Worm (Caenorhabditis elegans) whole organism, L4 larva: ENCODE data around the gene mmab-1.

Source experiments
- F26F4.8 ChIP-seq: fragments of 200-800 bp; sonication (Bioruptor generic); conservative IDR thresholded peaks from 2 replicates; pipeline ENCODE4 v1.3.6; 2022; ENCODE audit warnings: missing genetic modification characterization, missing compliant biosample characterization
- F49E8.2 ChIP-seq: sonication (generic microtip); optimal IDR thresholded peaks from 2 replicates; lab custom pipeline; 2016; ENCODE audit warnings: missing compliant biosample characterization, mild to moderate bottlenecking, missing genetic modification characterization, borderline replicate concordance
- aha-1 ChIP-seq: fragments of 150-350 bp; peaks from one replicate; lab custom pipeline; 2014; ENCODE audit warnings: missing biosample characterization, missing genetic modification characterization
- arid-1 ChIP-seq: fragments of 200-800 bp; sonication (Bioruptor generic); conservative IDR thresholded peaks from 2 replicates; pipeline ENCODE4 v1.3.6; 2022; ENCODE audit warnings: missing genetic modification reagents, missing genetic modification characterization, missing compliant biosample characterization
- attf-4 ChIP-seq: sonication (generic microtip); optimal IDR thresholded peaks from 3 replicates; lab custom pipeline; 2017; ENCODE audit warnings: missing biosample characterization, missing genetic modification characterization
- ceh-32 ChIP-seq: sonication (generic microtip); optimal IDR thresholded peaks from 2 replicates; lab custom pipeline; 2016; ENCODE audit warnings: mild to moderate bottlenecking, missing genetic modification characterization, missing compliant biosample characterization; ENCODE audit not compliant: poor library complexity
- ceh-62 ChIP-seq: sonication (generic microtip); optimal IDR thresholded peaks from 2 replicates; lab custom pipeline; 2017; ENCODE audit warnings: missing biosample characterization, missing genetic modification characterization
- daf-19 ChIP-seq: fragments of 200-800 bp; sonication (Bioruptor generic); conservative IDR thresholded peaks from 2 replicates; pipeline ENCODE4 v1.3.6; 2022; ENCODE audit warnings: missing genetic modification characterization, missing compliant biosample characterization
- daf-8 ChIP-seq: fragments of 200-800 bp; sonication (Bioruptor generic); IDR thresholded peaks from 2 replicates; pipeline ENCODE4 v1.3.6; 2022; ENCODE audit warnings: missing genetic modification characterization, missing compliant biosample characterization
- dmd-9 ChIP-seq: fragments of 200-800 bp; sonication (Bioruptor generic); IDR thresholded peaks from 2 replicates; pipeline ENCODE4 v1.3.6; 2022; ENCODE audit warnings: missing genetic modification reagents, missing genetic modification characterization, missing compliant biosample characterization
- duxl-1 ChIP-seq: sonication (generic microtip); optimal IDR thresholded peaks from 2 replicates; lab custom pipeline; 2016; ENCODE audit warnings: mild to moderate bottlenecking, missing genetic modification characterization, moderate library complexity, missing compliant biosample characterization; ENCODE audit not compliant: poor library complexity
- egl-43 ChIP-seq: fragments of 200-800 bp; sonication (Bioruptor generic); IDR thresholded peaks from 2 replicates; pipeline ENCODE4 v1.3.6; 2022; ENCODE audit warnings: missing genetic modification reagents, missing genetic modification characterization, missing compliant biosample characterization
- gei-8 ChIP-seq: fragments of 200-800 bp; sonication (Bioruptor generic); optimal IDR thresholded peaks from 2 replicates; lab custom pipeline; 2018; ENCODE audit warnings: mild to moderate bottlenecking, missing genetic modification characterization, missing compliant biosample characterization
- hif-1 ChIP-seq, 2 experiments: sonication (generic microtip); optimal IDR thresholded peaks; 2 replicates each; lab custom pipeline; 2016 to 2017; ENCODE audit warnings: missing compliant biosample characterization in 2 of 2, missing genetic modification characterization in 2 of 2, missing genetic modification reagents in 2 of 2, missing genotype in 2 of 2, mild to moderate bottlenecking in 1 of 2
- hlh-30 ChIP-seq: sonication (generic microtip); optimal IDR thresholded peaks from 2 replicates; lab custom pipeline; 2017; ENCODE audit warnings: antibody characterized with exemption, mild to moderate bottlenecking, missing genetic modification characterization, missing compliant biosample characterization; ENCODE audit not compliant: insufficient read depth
- hmg-1.1 ChIP-seq: fragments of 200-800 bp; sonication (Bioruptor generic); IDR thresholded peaks from 2 replicates; pipeline ENCODE4 v1.3.6; 2022; ENCODE audit warnings: missing genetic modification reagents, missing genetic modification characterization, missing compliant biosample characterization
- jun-1 ChIP-seq: fragments of 150-350 bp; optimal IDR thresholded peaks from 2 replicates; lab custom pipeline; 2014; ENCODE audit warnings: missing biosample characterization, missing genetic modification reagents, missing genetic modification characterization
- lin-29 ChIP-seq: fragments of 200-800 bp; sonication (Bioruptor generic); IDR thresholded peaks from 2 replicates; pipeline ENCODE4 v1.3.6; 2022; ENCODE audit warnings: missing genetic modification reagents, missing genetic modification characterization, missing compliant biosample characterization
- lin-38 ChIP-seq: fragments of 200-800 bp; sonication (Bioruptor generic); IDR thresholded peaks from 2 replicates; pipeline ENCODE4 v1.3.6; 2022; ENCODE audit warnings: missing genetic modification reagents, missing genetic modification characterization, missing compliant biosample characterization
- lin-39 ChIP-seq: fragments of 150-350 bp; optimal IDR thresholded peaks from 2 replicates; lab custom pipeline; 2014; ENCODE audit warnings: missing biosample characterization, missing genetic modification reagents, missing genetic modification characterization
- mdt-29 ChIP-seq: fragments of 200-800 bp; sonication (Bioruptor generic); IDR thresholded peaks from 2 replicates; pipeline ENCODE4 v1.3.6; 2022; ENCODE audit warnings: missing genetic modification reagents, missing genetic modification characterization, missing compliant biosample characterization
- mep-1 ChIP-seq: fragments of 150-350 bp; sonication (generic microtip); optimal IDR thresholded peaks from 3 replicates; lab custom pipeline; 2014; ENCODE audit warnings: missing biosample characterization, missing genetic modification characterization
- mes-2 ChIP-seq: sonication (generic microtip); optimal IDR thresholded peaks from 2 replicates; lab custom pipeline; 2016; ENCODE audit warnings: missing genotype, mild to moderate bottlenecking, missing genetic modification characterization, missing compliant biosample characterization; ENCODE audit not compliant: poor library complexity, severe bottlenecking
- mxl-3 ChIP-seq: fragments of 200-800 bp; sonication (Bioruptor generic); optimal IDR thresholded peaks from 2 replicates; lab custom pipeline; 2018; ENCODE audit warnings: mild to moderate bottlenecking, missing genetic modification characterization, missing compliant biosample characterization
- nhr-10 ChIP-seq: fragments of 150-350 bp; optimal IDR thresholded peaks from 2 replicates; lab custom pipeline; 2014; ENCODE audit warnings: missing biosample characterization, missing genetic modification characterization
- nhr-102 ChIP-seq: sonication (generic microtip); optimal IDR thresholded peaks from 2 replicates; lab custom pipeline; 2016; ENCODE audit warnings: mild to moderate bottlenecking, missing genetic modification characterization, moderate library complexity, missing compliant biosample characterization
- nhr-111 ChIP-seq: fragments of 200-800 bp; sonication (Bioruptor generic); optimal IDR thresholded peaks from 2 replicates; lab custom pipeline; 2018; ENCODE audit warnings: mild to moderate bottlenecking, missing genetic modification characterization, missing compliant biosample characterization
- nhr-77 ChIP-seq: fragments of 150-350 bp; optimal IDR thresholded peaks from 2 replicates; lab custom pipeline; 2014; ENCODE audit warnings: missing biosample characterization, missing genetic modification characterization
- pqm-1 ChIP-seq: sonication (generic microtip); optimal IDR thresholded peaks from 2 replicates; lab custom pipeline; 2017; ENCODE audit warnings: missing biosample characterization, missing genetic modification characterization
- snpc-1.2 ChIP-seq: fragments of 200-800 bp; sonication (Bioruptor generic); IDR thresholded peaks from 2 replicates; pipeline ENCODE4 v1.3.6; 2022; ENCODE audit warnings: missing genetic modification reagents, missing genetic modification characterization, missing compliant biosample characterization
- spr-1 ChIP-seq: sonication (generic microtip); optimal IDR thresholded peaks from 2 replicates; lab custom pipeline; 2016; ENCODE audit warnings: mild to moderate bottlenecking, missing genetic modification characterization, missing compliant biosample characterization
- tag-97 ChIP-seq: fragments of 200-800 bp; sonication (Bioruptor generic); IDR thresholded peaks from 2 replicates; pipeline ENCODE4 v1.3.6; 2022; ENCODE audit warnings: missing genetic modification characterization, missing compliant biosample characterization
- unc-130 ChIP-seq: sonication (generic microtip); optimal IDR thresholded peaks from 2 replicates; lab custom pipeline; 2016; ENCODE audit warnings: missing genetic modification reagents, missing genetic modification characterization, missing compliant biosample characterization
- unc-39 ChIP-seq: sonication (generic microtip); optimal IDR thresholded peaks from 2 replicates; lab custom pipeline; 2017; ENCODE audit warnings: missing biosample characterization, missing genetic modification characterization
- unc-62 ChIP-seq, 3 experiments: fragments of 150-350 bp in 1 of 3; sonication (generic microtip); optimal IDR thresholded peaks in 2 of 3; peaks in 1 of 3; 1 replicate in 1 of 3; 2 replicates in 2 of 3; lab custom pipeline; 2014 to 2017; ENCODE audit warnings: missing biosample characterization in 3 of 3, missing genetic modification characterization in 3 of 3, missing genetic modification reagents in 3 of 3, missing genotype in 1 of 3
- zfp-2 ChIP-seq: sonication (generic microtip); optimal IDR thresholded peaks from 2 replicates; lab custom pipeline; 2016; ENCODE audit warnings: mild to moderate bottlenecking, missing genetic modification characterization, missing compliant biosample characterization
- zfp-3 ChIP-seq: fragments of 200-800 bp; sonication (Bioruptor generic); conservative IDR thresholded peaks from 2 replicates; pipeline ENCODE4 v1.3.6; 2022; ENCODE audit warnings: missing genetic modification reagents, missing genetic modification characterization, missing compliant biosample characterization
- zip-2 ChIP-seq: fragments of 150-350 bp; optimal IDR thresholded peaks from 2 replicates; lab custom pipeline; 2014; ENCODE audit warnings: missing biosample characterization, missing genetic modification characterization
- ztf-11 ChIP-seq: fragments of 150-350 bp; optimal IDR thresholded peaks from 2 replicates; lab custom pipeline; 2014; ENCODE audit warnings: missing biosample characterization, missing genetic modification characterization
- ztf-7 ChIP-seq: fragments of 150-350 bp; optimal IDR thresholded peaks from 2 replicates; lab custom pipeline; 2014; ENCODE audit warnings: missing biosample characterization, missing genetic modification characterization

The mmab-1 gene

DNA sequence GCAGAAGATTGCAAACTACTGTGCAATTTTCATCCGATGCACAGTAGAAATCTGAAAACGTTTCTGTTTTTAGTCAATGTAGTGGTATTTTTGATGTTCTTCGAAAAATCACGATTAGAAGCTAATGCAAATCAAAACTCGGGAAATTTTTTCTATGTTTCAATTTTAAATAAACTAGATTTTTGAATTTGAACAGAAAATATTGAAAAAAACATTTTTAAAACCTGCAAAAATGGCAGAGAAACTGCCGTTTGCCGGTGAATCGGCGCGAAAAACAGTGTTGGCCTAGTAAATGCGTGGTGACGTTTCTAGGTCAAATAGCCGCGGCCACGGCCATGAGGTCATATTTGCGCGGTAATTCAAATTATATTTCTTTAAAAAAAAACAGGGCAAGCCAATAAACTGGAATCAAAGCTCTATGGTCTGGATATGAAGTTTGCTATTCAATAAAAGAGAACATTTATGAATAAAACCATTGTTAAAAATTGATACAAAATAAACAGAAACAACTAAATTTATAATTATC is 8.3 kb upstream of the mmab-1 start, which contains the start of gene set-2 (continued):
- TF ChIP-seq zfp-3 (GFP tag; lab: Robert Waterston, UW) (0 out of 2 replicates have a peak, but pooled peaks have one; percentile 17), nhr-77 (no peak), zfp-2 (tag; lab: Kevin White, UChicago) (no peak), duxl-1 (peak; percentile 64), ztf-7 (tag; lab: Kevin White, UChicago) (no peak), snpc-1.2 (no peak), spr-1 (no peak), daf-19 (GFP tag; lab: Robert Waterston, UW) (no peak), mes-2 (tag; lab: Kevin White, UChicago) (peak; percentile 99), gei-8 (GFP tag; lab: Kevin White, UChicago) (no peak), nhr-102 (peak; percentile 29), ceh-32 (tag; lab: Kevin White, UChicago) (no peak), daf-8 (GFP tag; lab: Robert Waterston, UW) (no peak), attf-4 (tag; lab: Kevin White, UChicago) (no peak), hmg-1.1 (GFP tag; lab: Robert Waterston, UW) (no peak), tag-97 (GFP tag; lab: Robert Waterston, UW) (no peak), ztf-11 (tag; lab: Kevin White, UChicago) (no peak), egl-43 (GFP tag; lab: Robert Waterston, UW) (no peak), zip-2 (tag; lab: Kevin White, UChicago) (no peak), lin-38 (GFP tag; lab: Robert Waterston, UW) (peak; percentile 75), nhr-111 (GFP tag; lab: Kevin White, UChicago) (no peak)

DNA sequence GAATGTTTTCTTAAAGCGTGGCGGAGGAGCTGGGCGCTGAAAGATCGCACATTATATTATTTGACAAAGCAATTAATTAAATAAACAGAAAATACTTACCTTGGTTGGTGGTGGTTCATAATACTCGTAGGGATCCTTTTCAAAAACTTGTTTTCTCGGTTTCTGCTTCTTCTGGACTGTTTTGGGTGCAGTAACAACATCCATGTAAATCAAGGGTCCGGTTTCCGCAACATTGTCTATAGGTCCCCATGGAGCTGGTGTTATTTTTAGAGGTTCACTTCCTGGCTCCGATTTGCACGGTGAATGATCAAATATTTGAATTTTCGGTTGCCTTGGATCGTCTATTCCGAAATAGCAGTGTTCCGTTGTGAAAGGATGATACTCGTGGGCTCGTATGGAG is 2.2 kb upstream of the mmab-1 start:
- TF ChIP-seq aha-1 (peak; percentile 67), F26F4.8 (GFP tag; lab: Robert Waterston, UW) (0 out of 2 replicates have a peak, but pooled peaks have one; percentile 51), lin-29 (no peak), mxl-3 (no peak)

DNA sequence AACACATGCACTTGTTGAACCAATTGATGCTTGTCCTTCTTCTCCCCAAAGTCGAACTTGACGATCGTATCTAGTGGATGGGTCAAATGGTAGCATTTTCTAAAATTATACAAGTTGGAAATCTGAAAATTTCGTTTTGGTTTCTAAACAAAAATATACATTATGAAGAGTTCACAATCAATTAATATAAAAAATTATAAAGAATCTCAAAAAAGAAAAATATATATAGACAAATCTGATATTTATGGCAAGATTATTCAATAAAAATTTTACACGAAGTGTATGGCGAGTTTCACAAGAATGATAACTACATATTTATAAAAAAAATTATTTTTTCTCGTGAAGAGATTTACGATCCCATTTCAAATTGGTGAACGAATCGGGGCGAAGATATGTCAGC is 1.7 kb downstream of the mmab-1 start, which contains the start of gene ula-1:
Gene ula-1 (minus strand): TSS at position 101 of the 400 bp plus-strand sequence.
- TF ChIP-seq pqm-1 (tag; lab: Kevin White, UChicago) = no peak
- TF ChIP-seq nhr-10 (tag; lab: Kevin White, UChicago) = no peak
- no peak for TF ChIP-seq lin-39 (tag; lab: Kevin White, UChicago)
- TF ChIP-seq mep-1 = no peak
- no peak for TF ChIP-seq nhr-77
- TF ChIP-seq hif-1 (tag; optimal IDR thresholded peaks at IDR 0.05; lab: Kevin White, UChicago) = no peak
- no peak for TF ChIP-seq zfp-3 (GFP tag; lab: Robert Waterston, UW)
- no peak for TF ChIP-seq jun-1 (tag; lab: Kevin White, UChicago)
- TF ChIP-seq arid-1 (GFP tag; lab: Robert Waterston, UW) = no peak
- TF ChIP-seq unc-130 (GFP tag; lab: Kevin White, UChicago) = no peak
- TF ChIP-seq ceh-32 (tag; lab: Kevin White, UChicago) = no peak
- TF ChIP-seq dmd-9 (GFP tag; lab: Robert Waterston, UW) = no peak
- no peak for TF ChIP-seq unc-39 (tag; lab: Kevin White, UChicago)
- no peak for TF ChIP-seq hlh-30 (tag; lab: Kevin White, UChicago)
- no peak for TF ChIP-seq mes-2 (tag; lab: Kevin White, UChicago)
- TF ChIP-seq ceh-62 = no peak
- TF ChIP-seq mdt-29 (GFP tag; lab: Robert Waterston, UW) = no peak
- no peak for TF ChIP-seq F49E8.2
- no peak for TF ChIP-seq unc-62 (GFP tag; optimal IDR thresholded peaks at IDR 0.05 in 1 of 2; lab: Kevin White, UChicago)
- TF ChIP-seq unc-62 (tag; optimal IDR thresholded peaks at IDR 0.05; lab: Kevin White, UChicago) = no peak
- TF ChIP-seq, all 104 proteins: peak for 0
